Fruit fly (Drosophila melanogaster) whole organism, embryonic: ENCODE data around the gene Cat.

Experiments used
- Abd-B ChIP-seq: fragments of 200-800 bp; sonication (Bioruptor generic); optimal IDR thresholded peaks from 2 replicates; lab custom pipeline; 2018; ENCODE audit warnings: missing biosample characterization, mild to moderate bottlenecking, missing genetic modification characterization, moderate library complexity
- Atf-2 ChIP-seq: fragments of 200-800 bp; sonication (Bioruptor generic); optimal IDR thresholded peaks from 2 replicates; lab custom pipeline; 2016; ENCODE audit warnings: missing biosample characterization, missing genetic modification characterization
- CG13624 ChIP-seq: fragments of 200-800 bp; sonication (Bioruptor generic); optimal IDR thresholded peaks from 2 replicates; lab custom pipeline; 2016; ENCODE audit warnings: missing biosample characterization, missing genetic modification characterization
- CG13894 ChIP-seq: fragments of 200-800 bp; sonication (Bioruptor generic); optimal IDR thresholded peaks from 3 replicates; lab custom pipeline; 2018; ENCODE audit warnings: missing biosample characterization, mild to moderate bottlenecking, missing genetic modification characterization, moderate library complexity
- CG15479 ChIP-seq: fragments of 200-800 bp; sonication (Bioruptor generic); optimal IDR thresholded peaks from 3 replicates; lab custom pipeline; 2019; ENCODE audit warnings: missing biosample characterization, mild to moderate bottlenecking, missing genetic modification characterization, moderate library complexity
- CG1603 ChIP-seq: fragments of 200-800 bp; sonication (Bioruptor generic); optimal IDR thresholded peaks from 2 replicates; lab custom pipeline; 2019; ENCODE audit warnings: missing biosample characterization, mild to moderate bottlenecking, missing genetic modification characterization, moderate library complexity
- CG16815 ChIP-seq: fragments of 200-800 bp; sonication (Bioruptor generic); optimal IDR thresholded peaks from 3 replicates; lab custom pipeline; 2017; ENCODE audit warnings: missing biosample characterization, mild to moderate bottlenecking, missing genetic modification characterization
- CG17568 ChIP-seq: fragments of 200-800 bp; sonication (Bioruptor generic); optimal IDR thresholded peaks from 2 replicates; lab custom pipeline; 2018; ENCODE audit warnings: missing biosample characterization, mild to moderate bottlenecking, missing genetic modification characterization, moderate library complexity
- CG18011 ChIP-seq: fragments of 200-800 bp; sonication (Bioruptor generic); optimal IDR thresholded peaks from 2 replicates; lab custom pipeline; 2017; ENCODE audit warnings: missing biosample characterization, missing genetic modification characterization, mild to moderate bottlenecking, moderate library complexity, missing genotype
- CG32532 ChIP-seq: fragments of 200-800 bp; sonication (Bioruptor generic); IDR thresholded peaks from 2 replicates; pipeline ENCODE4 v1.3.6; 2022; ENCODE audit warnings: missing biosample characterization, missing genetic modification characterization
- CG3995 ChIP-seq: fragments of 200-800 bp; sonication (Bioruptor generic); optimal IDR thresholded peaks from 3 replicates; lab custom pipeline; 2016; ENCODE audit warnings: missing biosample characterization, missing genetic modification characterization
- CG4328 ChIP-seq: fragments of 200-800 bp; sonication (Bioruptor generic); optimal IDR thresholded peaks from 3 replicates; lab custom pipeline; 2017; ENCODE audit warnings: missing biosample characterization, missing genetic modification reagents, missing genetic modification characterization
- CG4707 ChIP-seq: fragments of 200-800 bp; sonication (Bioruptor generic); optimal IDR thresholded peaks from 2 replicates; lab custom pipeline; 2018; ENCODE audit warnings: missing biosample characterization, mild to moderate bottlenecking, missing genetic modification characterization, moderate library complexity
- CG4820 ChIP-seq: fragments of 200-800 bp; sonication (Bioruptor generic); optimal IDR thresholded peaks from 3 replicates; lab custom pipeline; 2016; ENCODE audit warnings: missing biosample characterization, missing genetic modification characterization
- CG6175 ChIP-seq: fragments of 200-800 bp; sonication (Bioruptor generic); IDR thresholded peaks from 3 replicates; pipeline ENCODE4 v1.3.6; 2022; ENCODE audit warnings: missing biosample characterization, missing genetic modification characterization
- CG8290 ChIP-seq, 3 experiments: fragments of 200-800 bp; sonication (Bioruptor generic); optimal IDR thresholded peaks; 2 replicates each; lab custom pipeline; 2016 to 2019; ENCODE audit warnings: missing biosample characterization in 3 of 3, missing genetic modification characterization in 3 of 3, mild to moderate bottlenecking in 2 of 3, moderate library complexity in 1 of 3
- CG9876 ChIP-seq: fragments of 200-800 bp; sonication (Bioruptor generic); optimal IDR thresholded peaks from 2 replicates; lab custom pipeline; 2016; ENCODE audit warnings: missing biosample characterization, missing genetic modification characterization
- Camta ChIP-seq: fragments of 200-800 bp; sonication (Bioruptor generic); optimal IDR thresholded peaks from 2 replicates; lab custom pipeline; 2016; ENCODE audit warnings: missing biosample characterization, missing genetic modification characterization
- Chrac-16 ChIP-seq: fragments of 200-800 bp; sonication (Bioruptor generic); optimal IDR thresholded peaks from 3 replicates; lab custom pipeline; 2016; ENCODE audit warnings: missing biosample characterization, missing genetic modification characterization
- Dek ChIP-seq: fragments of 200-800 bp; sonication (Bioruptor generic); optimal IDR thresholded peaks from 3 replicates; lab custom pipeline; 2019; ENCODE audit warnings: missing biosample characterization, mild to moderate bottlenecking, missing genetic modification characterization, moderate library complexity
- Elba2 ChIP-seq: fragments of 200-800 bp; sonication (Bioruptor generic); optimal IDR thresholded peaks from 3 replicates; lab custom pipeline; 2016; ENCODE audit warnings: missing biosample characterization, missing genetic modification characterization
- Fer1 ChIP-seq: fragments of 200-800 bp; sonication (Bioruptor generic); optimal IDR thresholded peaks from 2 replicates; lab custom pipeline; 2017; ENCODE audit warnings: missing biosample characterization, mild to moderate bottlenecking, missing genetic modification characterization
- Jarid2 ChIP-seq: fragments of 200-800 bp; sonication (Bioruptor generic); optimal IDR thresholded peaks from 3 replicates; lab custom pipeline; 2017; ENCODE audit warnings: mild to moderate bottlenecking, missing biosample characterization, missing genetic modification reagents, missing genetic modification characterization
- Stat92E ChIP-seq, 3 experiments: fragments of >200 bp in 2 of 3; fragments of 200-800 bp in 1 of 3; sonication (Bioruptor generic) in 1 of 3; optimal IDR thresholded peaks; 2 replicates each; lab custom pipeline; 2017 to 2019; ENCODE audit warnings: missing biosample characterization in 3 of 3, missing genetic modification characterization in 3 of 3, mild to moderate bottlenecking in 1 of 3, moderate library complexity in 1 of 3
- bsh ChIP-seq, 2 experiments: fragments of 200-800 bp; sonication (Bioruptor generic); optimal IDR thresholded peaks; 2 replicates each; lab custom pipeline; 2017 to 2018; ENCODE audit warnings: mild to moderate bottlenecking in 2 of 2, missing biosample characterization in 2 of 2, missing genetic modification characterization in 2 of 2, moderate library complexity in 1 of 2
- cwo ChIP-seq: fragments of 200-800 bp; sonication (Bioruptor generic); optimal IDR thresholded peaks from 3 replicates; lab custom pipeline; 2017; ENCODE audit warnings: missing biosample characterization, missing genetic modification characterization, mild to moderate bottlenecking, moderate library complexity, missing genetic modification reagents
- dati ChIP-seq: fragments of 200-800 bp; sonication (Bioruptor generic); IDR thresholded peaks from 2 replicates; pipeline ENCODE4 v1.3.6; 2022; ENCODE audit warnings: missing biosample characterization, missing genetic modification characterization
- grau ChIP-seq: fragments of 200-800 bp; optimal IDR thresholded peaks from 3 replicates; lab custom pipeline; 2019; ENCODE audit warnings: missing biosample characterization, mild to moderate bottlenecking, missing genetic modification characterization, moderate library complexity
- grn ChIP-seq: fragments of 200-800 bp; sonication (Bioruptor generic); optimal IDR thresholded peaks from 3 replicates; lab custom pipeline; 2017; ENCODE audit warnings: missing biosample characterization, missing genetic modification characterization
- gro ChIP-seq: fragments of 200-800 bp; sonication (Bioruptor generic); optimal IDR thresholded peaks from 2 replicates; lab custom pipeline; 2016; ENCODE audit warnings: missing biosample characterization, missing genetic modification characterization
- kay ChIP-seq: fragments of 200-800 bp; sonication (Bioruptor generic); optimal IDR thresholded peaks from 2 replicates; lab custom pipeline; 2016; ENCODE audit warnings: missing biosample characterization, missing genetic modification characterization
- lilli ChIP-seq: fragments of 200-800 bp; sonication (Bioruptor generic); optimal IDR thresholded peaks from 3 replicates; lab custom pipeline; 2016; ENCODE audit warnings: missing biosample characterization, missing genetic modification characterization
- maf-S ChIP-seq: fragments of 200-800 bp; sonication (Bioruptor generic); optimal IDR thresholded peaks from 2 replicates; lab custom pipeline; 2016; ENCODE audit warnings: missing biosample characterization, missing genetic modification characterization
- nau ChIP-seq: fragments of 200-800 bp; sonication (Bioruptor generic); optimal IDR thresholded peaks from 3 replicates; lab custom pipeline; 2017; ENCODE audit warnings: missing biosample characterization, mild to moderate bottlenecking, missing genetic modification characterization, missing genetic modification reagents
- phol ChIP-seq: fragments of 200-800 bp; sonication (Bioruptor generic); optimal IDR thresholded peaks from 3 replicates; lab custom pipeline; 2018; ENCODE audit warnings: missing biosample characterization, mild to moderate bottlenecking, missing genetic modification characterization, moderate library complexity
- pros ChIP-seq: fragments of 200-800 bp; sonication (Bioruptor generic); optimal IDR thresholded peaks from 3 replicates; lab custom pipeline; 2019; ENCODE audit warnings: missing biosample characterization, mild to moderate bottlenecking, missing genetic modification characterization, moderate library complexity
- pzg ChIP-seq: fragments of 200-800 bp; sonication (Bioruptor generic); optimal IDR thresholded peaks from 3 replicates; lab custom pipeline; 2018; ENCODE audit warnings: missing biosample characterization, mild to moderate bottlenecking, missing genetic modification characterization, moderate library complexity
- ranshi ChIP-seq: fragments of 200-800 bp; sonication (Bioruptor generic); IDR thresholded peaks from 2 replicates; pipeline ENCODE4 v1.3.6; 2022; ENCODE audit warnings: missing biosample characterization, missing genetic modification characterization
- ro ChIP-seq: fragments of 200-800 bp; sonication (Bioruptor generic); IDR thresholded peaks from 2 replicates; pipeline ENCODE4 v1.3.6; 2022; ENCODE audit warnings: missing biosample characterization, missing genetic modification characterization
- run ChIP-seq: fragments of 200-800 bp; sonication (Bioruptor generic); optimal IDR thresholded peaks from 3 replicates; lab custom pipeline; 2018; ENCODE audit warnings: missing biosample characterization, mild to moderate bottlenecking, missing genetic modification characterization
- sd ChIP-seq: fragments of 200-800 bp; sonication (Bioruptor generic); optimal IDR thresholded peaks from 3 replicates; lab custom pipeline; 2018; ENCODE audit warnings: missing biosample characterization, mild to moderate bottlenecking, missing genetic modification characterization, moderate library complexity
- sens ChIP-seq: fragments of 200-800 bp; sonication (Bioruptor generic); peaks from one replicate; lab custom pipeline; 2016; ENCODE audit warnings: missing biosample characterization, missing genetic modification characterization
- sna ChIP-seq: fragments of 200-800 bp; sonication (Bioruptor generic); IDR thresholded peaks from 2 replicates; pipeline ENCODE4 v1.3.6; 2022; ENCODE audit warnings: missing biosample characterization, missing genetic modification characterization; ENCODE audit not compliant: partially characterized antibody
- sug ChIP-seq: fragments of 200-800 bp; optimal IDR thresholded peaks from 2 replicates; lab custom pipeline; 2019; ENCODE audit warnings: missing biosample characterization, mild to moderate bottlenecking, missing genetic modification characterization, moderate library complexity
- tap ChIP-seq: fragments of 200-800 bp; optimal IDR thresholded peaks from 3 replicates; lab custom pipeline; 2019; ENCODE audit warnings: missing biosample characterization, mild to moderate bottlenecking, missing genetic modification characterization, moderate library complexity
- tll ChIP-seq, 2 experiments: fragments of 200-800 bp in 1 of 2; fragments of >200 bp in 1 of 2; sonication (Bioruptor generic) in 1 of 2; optimal IDR thresholded peaks; 2 replicates each; lab custom pipeline; 2017 to 2019; ENCODE audit warnings: missing biosample characterization in 2 of 2, missing genetic modification characterization in 2 of 2, mild to moderate bottlenecking in 1 of 2, moderate library complexity in 1 of 2
- toy ChIP-seq: fragments of 200-800 bp; sonication (Bioruptor generic); IDR thresholded peaks from 2 replicates; pipeline ENCODE4 v1.3.6; 2022; ENCODE audit warnings: missing biosample characterization, missing genetic modification characterization
- unpg ChIP-seq: fragments of 200-800 bp; sonication (Bioruptor generic); optimal IDR thresholded peaks from 3 replicates; lab custom pipeline; 2018; ENCODE audit warnings: missing biosample characterization, mild to moderate bottlenecking, missing genetic modification characterization, moderate library complexity
- zf30C ChIP-seq: fragments of 200-800 bp; sonication (Bioruptor generic); optimal IDR thresholded peaks from 3 replicates; lab custom pipeline; 2018; ENCODE audit warnings: missing biosample characterization, mild to moderate bottlenecking, missing genetic modification characterization

Gene Cat

DNA sequence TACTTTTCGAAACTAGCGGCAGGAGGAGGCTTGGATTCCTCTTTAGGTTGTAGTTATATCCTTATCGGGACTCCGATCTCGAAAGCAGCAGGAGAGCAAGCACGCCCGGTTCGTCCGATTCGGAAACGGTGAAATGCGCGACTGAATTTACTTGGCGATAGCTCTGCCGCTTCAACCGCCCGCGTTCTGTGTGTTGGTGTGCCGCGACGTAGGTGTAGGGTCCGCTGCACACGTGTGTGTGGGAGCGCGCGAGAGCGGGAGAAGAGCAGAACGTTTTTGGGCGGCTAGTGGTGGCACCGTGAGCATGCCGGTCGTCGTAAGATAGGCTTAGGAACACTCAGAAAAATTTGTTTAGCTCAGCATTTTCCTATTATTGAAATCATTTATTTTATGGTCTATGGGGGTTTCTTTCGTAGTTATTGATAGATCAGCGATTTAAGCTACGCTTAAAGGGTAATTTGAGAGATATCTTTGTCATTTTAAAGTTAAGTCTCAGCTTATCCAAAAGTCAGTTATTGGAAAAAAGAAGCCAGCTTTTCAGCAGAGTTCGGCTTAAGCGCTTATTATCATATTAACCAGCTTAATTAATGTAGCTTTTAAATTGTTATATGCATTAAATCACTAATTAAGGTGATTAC, 18.1 kb downstream of the Cat start (continued):
- TF ChIP-seq ro (GFP tag; lab: Robert Waterston, UW) (no peak), pros (GFP tag; lab: Kevin White, UChicago) (peak; percentile 2), CG13894 (peak; percentile 19), CG8290 (GFP tag; optimal IDR thresholded peaks at IDR 0.05; lab: Kevin White, UChicago) (no peak), CG8290 (tag; optimal IDR thresholded peaks at IDR 0.05; lab: Kevin White, UChicago) (peak in 1 of 2 experiments; percentile 69), lilli (GFP tag; lab: Kevin White, UChicago) (peak; percentile 22), gro (GFP tag; lab: Kevin White, UChicago) (no peak), sd (tag; lab: Kevin White, UChicago) (peak; percentile 34), Chrac-16 (GFP tag; lab: Kevin White, UChicago) (peak; percentile 17), Dek (tag; lab: Kevin White, UChicago) (peak; percentile 8), grau (tag; lab: Kevin White, UChicago) (peak; percentile 1), sens (GFP tag; lab: Kevin White, UChicago) (peak; percentile 87), tll (GFP tag; optimal IDR thresholded peaks at IDR 0.05; lab: Kevin White, UChicago) (peak in 1 of 2 experiments; percentile 29), CG17568 (GFP tag; lab: Kevin White, UChicago) (no peak), tap (tag; lab: Kevin White, UChicago) (peak; percentile 10), CG1603 (tag; lab: Kevin White, UChicago) (peak; percentile 21), grn (GFP tag; lab: Kevin White, UChicago) (peak; percentile 97), CG4820 (GFP tag; lab: Kevin White, UChicago) (peak; percentile 8), nau (GFP tag; lab: Kevin White, UChicago) (peak; percentile 7), phol (peak; percentile 24), zf30C (GFP tag; lab: Kevin White, UChicago) (peak; percentile 88), bsh (GFP tag; optimal IDR thresholded peaks at IDR 0.05; lab: Kevin White, UChicago) (peak; percentile 12 to 39), CG3995 (GFP tag; lab: Kevin White, UChicago) (peak; percentile 2), CG9876 (GFP tag; lab: Kevin White, UChicago) (no peak), Atf-2 (peak; percentile 32), Jarid2 (GFP tag; lab: Kevin White, UChicago) (peak; percentile 93), Stat92E (GFP tag; optimal IDR thresholded peaks at IDR 0.05; lab: Kevin White, UChicago) (peak in 1 of 3 experiments; percentile 12), cwo (peak; percentile 22), dati (no peak), CG4707 (GFP tag; lab: Kevin White, UChicago) (no peak), sug (tag; lab: Kevin White, UChicago) (peak; percentile 40), Camta (GFP tag; lab: Kevin White, UChicago) (peak; percentile 17), kay (GFP tag; lab: Kevin White, UChicago) (peak; percentile 4), CG16815 (GFP tag; lab: Kevin White, UChicago) (no peak)
- TF ChIP-seq, all 482 proteins: peak for 111

DNA sequence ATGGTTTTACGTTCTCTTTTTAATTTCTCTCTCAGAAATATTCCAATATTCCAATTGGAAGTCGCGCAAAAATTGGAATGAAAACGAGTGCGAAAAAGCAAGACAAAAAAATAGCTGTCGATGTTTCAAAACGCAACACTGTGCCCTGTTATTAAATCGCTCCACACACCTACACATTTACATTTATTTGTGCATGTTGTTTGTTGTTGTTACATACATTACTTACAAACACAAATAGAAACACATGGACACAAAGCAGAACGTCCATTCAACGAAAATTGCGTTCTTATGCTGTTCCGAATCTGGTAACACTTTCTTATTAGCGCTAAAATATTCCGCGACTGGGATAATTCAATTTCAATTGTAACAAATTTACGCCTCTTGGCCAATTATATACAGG, 18.9 kb downstream of the Cat start:
- TF ChIP-seq run (tag; lab: Kevin White, UChicago) (no peak), CG18011 (GFP tag; lab: Kevin White, UChicago) (no peak), maf-S (GFP tag; lab: Kevin White, UChicago) (no peak), toy (GFP tag; lab: Robert Waterston, UW) (no peak), CG32532 (no peak), pzg (GFP tag; lab: Kevin White, UChicago) (no peak), CG13624 (GFP tag; lab: Kevin White, UChicago) (no peak), sna (GFP tag; lab: Robert Waterston, UW) (0 out of 2 replicates have a peak, but pooled peaks have one; percentile 15), CG6175 (GFP tag; lab: Robert Waterston, UW) (no peak), CG4328 (GFP tag; lab: Kevin White, UChicago) (no peak), Elba2 (GFP tag; lab: Kevin White, UChicago) (peak; percentile 67), Abd-B (GFP tag; lab: Kevin White, UChicago) (no peak), Fer1 (GFP tag; lab: Kevin White, UChicago) (no peak), CG15479 (GFP tag; lab: Kevin White, UChicago) (peak; percentile 46), ranshi (GFP tag; lab: Robert Waterston, UW) (no peak), unpg (GFP tag; lab: Kevin White, UChicago) (no peak)
